Worm (Caenorhabditis elegans): ENCODE measurements around the gene dlc-4.

The dlc-4 gene

ce11 chrIV:16492937-16493336 lies 49.9 kb downstream of the dlc-4 start:
- no peak for TF ChIP-seq fkh-4 (tag; optimal IDR thresholded peaks at IDR 0.05; ENCODE audit: borderline replicate concordance)
- TF ChIP-seq mef-2 (tag; optimal IDR thresholded peaks at IDR 0.05) = no peak
- TF ChIP-seq nhr-11 (tag; optimal IDR thresholded peaks at IDR 0.05) = no peak
- no peak for TF ChIP-seq fos-1 (tag; optimal IDR thresholded peaks at IDR 0.05)
- TF ChIP-seq irx-1 (tag; optimal IDR thresholded peaks at IDR 0.05) = no peak
- TF ChIP-seq aha-1 (tag; optimal IDR thresholded peaks at IDR 0.05) = no peak
- TF ChIP-seq pag-3 (tag; optimal IDR thresholded peaks at IDR 0.05; ENCODE audit: borderline replicate concordance, insufficient read depth) = no peak
- no peak for TF ChIP-seq unc-130 (tag; optimal IDR thresholded peaks at IDR 0.05)
- TF ChIP-seq tlp-1 (tag; optimal IDR thresholded peaks at IDR 0.05) = no peak
- no peak for TF ChIP-seq nhr-20 (tag; optimal IDR thresholded peaks at IDR 0.05)
- no peak for TF ChIP-seq mdl-1 (tag; optimal IDR thresholded peaks at IDR 0.05)
- no peak for TF ChIP-seq elt-2 (tag; optimal IDR thresholded peaks at IDR 0.05)
- no peak for TF ChIP-seq nhr-47 (tag; optimal IDR thresholded peaks at IDR 0.05)
- no peak for TF ChIP-seq isw-1 (GFP tag; IDR thresholded peaks at IDR 0.05)
- TF ChIP-seq lin-14 (GFP tag; optimal IDR thresholded peaks at IDR 0.05) = no peak
- no peak for TF ChIP-seq nhr-90 (tag; optimal IDR thresholded peaks at IDR 0.05; ENCODE audit: poor library complexity)

- TF ChIP-seq aly-2 (tag; optimal IDR thresholded peaks at IDR 0.05) (no peak), fkh-10 (GFP tag; optimal IDR thresholded peaks at IDR 0.05) (peak; percentile 42), dsc-1 (tag; optimal IDR thresholded peaks at IDR 0.05) (peak; percentile 5), nhr-85 (tag) (peak; percentile 41), nhr-28 (tag; optimal IDR thresholded peaks at IDR 0.05) (no peak), efl-1 (optimal IDR thresholded peaks at IDR 0.05) (no peak), efl-1 (GFP tag; optimal IDR thresholded peaks at IDR 0.05 in 1 of 2) (peak in 1 of 2 experiments; percentile 30), lin-14 (GFP tag; optimal IDR thresholded peaks at IDR 0.05) (peak; percentile 65)
These were observed 50.9 kb downstream of the dlc-4 start for ce11 chrIV:16494007-16494406.

Measured in whole organism, L1 larva.